Fruit fly (Drosophila melanogaster) whole organism, pupa: ENCODE data around the gene CG31213.
A peak's percentile ranks its signal among the peaks of the same experiment; 100 is the strongest.

Source experiments
- CG14655 ChIP-seq: fragments of 200-800 bp; sonication (Bioruptor generic); optimal IDR thresholded peaks from 3 replicates; lab custom pipeline; 2017; ENCODE audit warnings: mild to moderate bottlenecking, missing biosample characterization, missing genetic modification reagents, missing genetic modification characterization
- CG15710 ChIP-seq: fragments of 200-800 bp; sonication (Bioruptor generic); optimal IDR thresholded peaks from 2 replicates; lab custom pipeline; 2018; ENCODE audit warnings: missing biosample characterization, mild to moderate bottlenecking, missing genetic modification characterization, moderate library complexity
- CG32121 ChIP-seq: fragments of 200-800 bp; sonication (Bioruptor generic); IDR thresholded peaks from 2 replicates; pipeline ENCODE4 v1.3.6; 2022; ENCODE audit warnings: missing biosample characterization, missing genetic modification characterization
- CG8301 ChIP-seq: fragments of 200-800 bp; sonication (Bioruptor generic); optimal IDR thresholded peaks from 2 replicates; lab custom pipeline; 2018; ENCODE audit warnings: missing biosample characterization, mild to moderate bottlenecking, missing genetic modification characterization
- Ets98B ChIP-seq: fragments of 200-800 bp; sonication (Bioruptor generic); IDR thresholded peaks from 2 replicates; pipeline ENCODE4 v1.3.6; 2022; ENCODE audit warnings: missing biosample characterization, missing genetic modification characterization
- Pif1B ChIP-seq: fragments of 200-800 bp; sonication (Bioruptor generic); optimal IDR thresholded peaks from 3 replicates; lab custom pipeline; 2016; ENCODE audit warnings: missing biosample characterization, missing genetic modification characterization

DNA sequence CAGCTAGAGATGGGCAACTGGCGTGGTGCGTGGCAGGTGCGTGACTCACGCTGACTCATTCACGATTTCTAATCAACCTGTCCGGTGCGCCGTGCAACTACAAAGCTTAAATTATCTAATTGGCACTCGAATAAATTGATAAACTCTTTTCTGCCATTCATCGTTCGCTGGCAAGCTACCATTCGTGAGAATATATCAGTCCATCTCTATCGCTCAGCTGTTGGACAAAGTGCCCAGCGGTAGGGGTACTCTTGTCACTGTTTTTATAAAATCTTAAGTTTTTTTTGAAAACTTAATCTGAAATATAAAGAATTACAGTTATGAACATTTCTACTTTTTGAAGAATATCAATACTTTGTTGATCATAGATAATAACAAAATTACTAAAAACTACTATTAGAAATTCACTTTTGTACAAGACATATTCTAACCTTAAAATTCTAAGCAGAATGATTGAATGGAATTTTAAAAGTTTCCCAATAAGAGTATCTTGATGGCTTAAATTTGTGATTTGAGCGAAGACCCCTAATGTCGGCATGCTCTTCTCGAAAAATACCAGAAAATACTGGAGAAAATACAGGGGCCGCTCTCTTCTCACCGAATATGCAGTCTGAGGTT lies 48.6 kb downstream of the CG31213 start, which contains the start of the genes PIG-L and psidin:
- peak; percentile 88 for TF ChIP-seq CG15710 (tag; lab: Kevin White, UChicago)
- TF ChIP-seq CG32121 (GFP tag; lab: Robert Waterston, UW) = peak; percentile 66
- no peak for TF ChIP-seq CG14655 (GFP tag; lab: Kevin White, UChicago)
- no peak for TF ChIP-seq Pif1B
- TF ChIP-seq Ets98B (GFP tag; lab: Robert Waterston, UW) = peak; percentile 30; the same call in 1 of the 2 replicates
- peak; percentile 51 for TF ChIP-seq CG8301
